Fruit fly (Drosophila melanogaster): ENCODE results near the gene f.
A peak's percentile ranks its signal among the peaks of the same experiment; 100 is the strongest.

The f gene

DNA sequence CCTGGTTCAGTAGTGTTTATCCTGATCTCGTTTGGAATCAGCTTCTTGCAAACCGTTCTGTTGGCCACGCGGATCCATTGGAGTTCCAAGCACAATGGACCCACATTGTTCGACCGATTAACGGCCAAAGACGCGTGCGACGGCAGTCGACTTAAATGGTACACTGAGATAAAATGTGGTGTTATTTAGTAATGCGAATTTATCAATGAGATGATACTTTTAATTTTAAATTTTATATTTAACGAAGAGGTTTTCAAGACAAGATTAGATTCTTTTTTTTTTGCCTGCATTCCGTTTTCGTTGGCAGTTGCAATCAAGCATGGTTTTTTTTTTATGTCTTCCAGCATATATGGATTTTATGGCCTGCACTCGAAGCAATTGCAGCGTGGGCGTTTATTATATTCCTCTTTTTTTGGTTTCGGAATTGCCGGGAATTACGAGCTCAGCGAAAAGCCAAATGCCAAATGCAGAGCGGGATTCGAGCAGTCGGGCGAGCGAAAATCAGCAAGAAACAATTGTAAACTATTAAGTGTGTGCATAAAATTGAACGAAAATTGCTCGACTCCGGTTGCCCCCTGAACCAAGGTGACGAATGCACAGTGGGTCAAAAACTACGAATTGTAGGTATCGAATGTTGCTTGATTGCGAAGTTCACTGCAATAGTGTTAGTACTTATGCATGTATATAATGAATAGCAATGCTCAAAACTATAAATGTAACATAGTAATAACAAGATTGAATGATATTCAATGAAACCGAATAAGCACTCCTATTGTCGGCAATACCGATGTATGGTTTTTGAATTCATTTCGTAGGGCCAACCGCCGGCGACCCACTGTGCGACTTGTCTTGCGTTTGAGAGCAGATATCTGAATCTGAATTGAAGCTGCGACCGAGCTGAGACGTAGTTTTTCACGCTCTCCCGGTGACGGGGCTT, 66.4 kb downstream of the f start (continued):
- no peak for TF ChIP-seq Dfd (GFP tag; optimal IDR thresholded peaks at IDR 0.05)
- TF ChIP-seq CG11398 (GFP tag; optimal IDR thresholded peaks at IDR 0.05) = no peak
- peak; percentile 10 for TF ChIP-seq CG12104 (GFP tag; optimal IDR thresholded peaks at IDR 0.05)
- peak; percentile 33 for TF ChIP-seq luna (GFP tag; optimal IDR thresholded peaks at IDR 0.05)
- peak; percentile 30 for TF ChIP-seq cato (GFP tag; optimal IDR thresholded peaks at IDR 0.05; ENCODE audit: borderline replicate concordance)
- peak; percentile 68 for TF ChIP-seq CG8924 (tag; optimal IDR thresholded peaks at IDR 0.05)
- TF ChIP-seq dati (GFP tag; IDR thresholded peaks at IDR 0.05) = no peak
- peak; percentile 46 for TF ChIP-seq CG10274 (GFP tag; optimal IDR thresholded peaks at IDR 0.05)
- TF ChIP-seq Drgx (GFP tag; IDR thresholded peaks at IDR 0.05) = peak; percentile 86
- TF ChIP-seq ATbp (GFP tag; optimal IDR thresholded peaks at IDR 0.05) = peak; percentile 58
- peak in 1 of 3 experiments; percentile 21 for TF ChIP-seq lola (GFP tag; optimal IDR thresholded peaks at IDR 0.05)
- no peak for TF ChIP-seq Max (GFP tag; optimal IDR thresholded peaks at IDR 0.05)
- peak; percentile 57 for TF ChIP-seq bcd (GFP tag; optimal IDR thresholded peaks at IDR 0.05)
- no peak for TF ChIP-seq inv (GFP tag; IDR thresholded peaks at IDR 0.05; ENCODE audit: partially characterized antibody)
- no peak for TF ChIP-seq CG9797 (GFP tag; optimal IDR thresholded peaks at IDR 0.05)
- peak; percentile 39; the same call in 1 of the 2 replicates for TF ChIP-seq Rx (GFP tag; IDR thresholded peaks at IDR 0.05)
- TF ChIP-seq Doc2 (GFP tag; IDR thresholded peaks at IDR 0.05) = no peak
- peak; percentile 27; the same call in 1 of the 3 replicates for TF ChIP-seq H15 (GFP tag; IDR thresholded peaks at IDR 0.05)
- TF ChIP-seq Ets97D (GFP tag; optimal IDR thresholded peaks at IDR 0.05) = no peak
- no peak for TF ChIP-seq da (GFP tag; optimal IDR thresholded peaks at IDR 0.05)
- peak; percentile 73 for TF ChIP-seq slbo (GFP tag; IDR thresholded peaks at IDR 0.05)
- 0 out of 3 replicates have a peak, but pooled peaks have one; percentile 51 for TF ChIP-seq ase (GFP tag; IDR thresholded peaks at IDR 0.05)
- TF ChIP-seq CG11723 (GFP tag; optimal IDR thresholded peaks at IDR 0.05) = peak; percentile 44
- peak; percentile 8; the same call in 1 of the 2 replicates for TF ChIP-seq CG14667 (GFP tag; IDR thresholded peaks at IDR 0.05)
- TF ChIP-seq Myb (GFP tag; optimal IDR thresholded peaks at IDR 0.05) = peak; percentile 43
- no peak for TF ChIP-seq gfzf (GFP tag; optimal IDR thresholded peaks at IDR 0.05)
- no peak for TF ChIP-seq aop (GFP tag; IDR thresholded peaks at IDR 0.05)
- peak; percentile 18 for TF ChIP-seq CG1647 (GFP tag; optimal IDR thresholded peaks at IDR 0.05)
- TF ChIP-seq insv (GFP tag; optimal IDR thresholded peaks at IDR 0.05) = no peak
- TF ChIP-seq CG11560 (tag; IDR thresholded peaks at IDR 0.05) = 0 out of 3 replicates have a peak, but pooled peaks have one; percentile 12
- peak; percentile 46 for TF ChIP-seq CG9437 (GFP tag; optimal IDR thresholded peaks at IDR 0.05)
- peak; percentile 45; the same call in 1 of the 3 replicates for TF ChIP-seq gce (GFP tag; IDR thresholded peaks at IDR 0.05)
- TF ChIP-seq pita (GFP tag; optimal IDR thresholded peaks at IDR 0.05) = no peak
- no peak for TF ChIP-seq Asciz (GFP tag; optimal IDR thresholded peaks at IDR 0.05)
- no peak for TF ChIP-seq CG7271 (tag; optimal IDR thresholded peaks at IDR 0.05)
- peak; percentile 32 for TF ChIP-seq maf-S (GFP tag; optimal IDR thresholded peaks at IDR 0.05)
- no peak for TF ChIP-seq Elba2 (GFP tag; optimal IDR thresholded peaks at IDR 0.05)
- TF ChIP-seq exex (tag; optimal IDR thresholded peaks at IDR 0.05) = peak; percentile 22
- TF ChIP-seq CG8388 (GFP tag; optimal IDR thresholded peaks at IDR 0.05) = peak; percentile 64
- peak; percentile 30; the same call in 1 of the 2 replicates for TF ChIP-seq CG11085 (GFP tag; IDR thresholded peaks at IDR 0.05)
- no peak for TF ChIP-seq CkIIα-i1 (GFP tag; IDR thresholded peaks at IDR 0.05)
- TF ChIP-seq CG10959 (GFP tag; IDR thresholded peaks at IDR 0.05) = no peak
- TF ChIP-seq Lpt (GFP tag; optimal IDR thresholded peaks at IDR 0.05) = no peak
- TF ChIP-seq CG31224 (GFP tag; IDR thresholded peaks at IDR 0.05) = peak; percentile 64
- peak; percentile 18 for TF ChIP-seq CG33557 (GFP tag; optimal IDR thresholded peaks at IDR 0.05)
- TF ChIP-seq croc (GFP tag; conservative IDR thresholded peaks at IDR 0.05) = peak; percentile 31; the same call in 2 of the 3 replicates
- TF ChIP-seq PHDP (tag; optimal IDR thresholded peaks at IDR 0.05) = peak; percentile 74
- TF ChIP-seq CG14965 (GFP tag; optimal IDR thresholded peaks at IDR 0.05; ENCODE audit: borderline replicate concordance) = no peak

Measured in whole organism, embryonic.